Fruit fly (Drosophila melanogaster): ENCODE data around the gene Ho.

DNA sequence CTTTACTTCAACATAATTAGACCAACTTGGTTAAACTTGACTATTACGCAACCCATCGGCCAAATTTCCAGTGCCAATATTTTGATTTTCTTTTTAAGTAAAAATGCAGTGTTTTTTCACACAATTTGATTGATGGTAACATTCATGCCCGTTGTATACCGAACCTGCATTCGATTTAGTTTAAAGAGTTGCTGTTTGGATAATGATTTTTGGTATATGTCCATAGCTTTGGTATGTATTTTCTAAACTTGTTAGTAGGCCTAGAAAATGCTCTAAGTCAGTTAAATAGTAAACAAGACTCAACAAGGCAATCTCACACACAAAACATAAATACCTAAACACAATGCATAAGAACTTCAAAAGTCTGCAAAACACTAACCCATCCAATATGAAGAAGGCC is 24.2 kb downstream of the Ho start, which contains the start of gene I-t:
- no peak for TF ChIP-seq CG8478 (optimal IDR thresholded peaks at IDR 0.05)
- TF ChIP-seq CTCF (optimal IDR thresholded peaks at IDR 0.05) = no peak
